Fruit fly (Drosophila melanogaster): ENCODE measurements around the gene cDIP.

DNA sequence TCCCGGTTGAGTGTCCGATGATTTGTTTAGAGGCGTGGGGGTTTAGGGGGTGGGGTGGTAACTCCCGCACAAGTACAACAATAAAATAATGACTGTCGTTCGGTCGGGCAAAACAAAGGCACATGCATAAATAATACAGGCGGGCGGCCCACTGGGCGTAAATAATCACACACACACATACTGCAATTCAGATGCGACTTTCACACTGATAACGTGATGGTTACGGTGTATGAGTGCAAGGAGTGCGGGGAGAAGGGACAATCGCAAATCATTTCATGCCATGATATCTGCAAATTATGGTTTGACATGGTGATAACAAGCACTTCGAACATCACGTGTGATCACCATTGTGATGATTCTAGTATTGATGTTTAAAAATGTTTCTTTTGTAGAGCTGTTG lies 10.8 kb downstream of the cDIP start:
- TF ChIP-seq usp (GFP tag; optimal IDR thresholded peaks at IDR 0.05) (no peak), Hr78 (GFP tag; optimal IDR thresholded peaks at IDR 0.05) (no peak), Dfd (GFP tag; optimal IDR thresholded peaks at IDR 0.05) (no peak), Myc (optimal IDR thresholded peaks at IDR 0.05) (no peak)
